Fruit fly (Drosophila melanogaster) ovary, adult (tissue): Measurements from ENCODE around the gene par-6.

Source experiments
- CG17801 ChIP-seq: fragments of 200-800 bp; optimal IDR thresholded peaks from 2 replicates; lab custom pipeline; 2019; ENCODE audit warnings: missing biosample characterization, mild to moderate bottlenecking, missing genetic modification characterization, moderate library complexity; ENCODE audit not compliant: partially characterized antibody

The par-6 gene

dm6 chrX:17732684-17733083 is 29.5 kb downstream of the par-6 start:
- no peak for TF ChIP-seq CG17801 (GFP tag; lab: Kevin White, UChicago)

- TF ChIP-seq CG17801 (GFP tag; lab: Kevin White, UChicago): no peak
Observed at dm6 chrX:17733698-17734248, 30.6 kb downstream of the par-6 start.

- no peak for TF ChIP-seq CG17801 (GFP tag; lab: Kevin White, UChicago)
Observed at dm6 chrX:17736101-17736728, 33.1 kb downstream of the par-6 start.

DNA sequence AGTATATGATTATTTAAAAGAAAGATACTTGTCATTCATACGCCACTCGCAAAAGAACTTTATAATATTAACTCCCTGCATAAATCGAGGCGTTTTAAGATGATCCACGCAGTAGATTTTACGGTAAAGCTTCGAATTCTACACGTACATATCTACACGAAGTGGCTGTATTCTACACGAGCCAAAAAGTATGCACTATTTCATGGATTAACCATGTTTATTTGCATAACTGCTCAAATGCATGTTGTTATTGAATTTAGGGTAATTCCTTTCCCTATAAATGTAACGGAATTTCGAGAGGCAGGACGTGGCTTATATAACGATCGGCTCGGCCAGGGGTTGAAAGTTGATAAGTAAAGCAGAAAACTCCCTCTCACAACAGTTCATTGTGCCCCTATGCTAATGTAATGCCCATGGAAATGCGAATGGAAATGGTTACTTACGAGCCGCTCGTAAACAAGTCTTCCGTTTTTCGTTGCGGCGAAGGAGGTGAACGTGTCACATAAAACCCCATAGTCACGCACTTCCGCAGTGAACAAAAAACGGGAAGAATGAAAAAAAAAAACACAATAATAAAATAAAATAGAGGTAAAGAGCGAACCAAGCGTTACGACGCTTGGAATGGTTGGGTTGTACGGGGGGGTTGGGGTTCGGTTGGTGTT is 34.0 kb downstream of the par-6 start:
- TF ChIP-seq CG17801 (GFP tag; lab: Kevin White, UChicago): no peak

DNA sequence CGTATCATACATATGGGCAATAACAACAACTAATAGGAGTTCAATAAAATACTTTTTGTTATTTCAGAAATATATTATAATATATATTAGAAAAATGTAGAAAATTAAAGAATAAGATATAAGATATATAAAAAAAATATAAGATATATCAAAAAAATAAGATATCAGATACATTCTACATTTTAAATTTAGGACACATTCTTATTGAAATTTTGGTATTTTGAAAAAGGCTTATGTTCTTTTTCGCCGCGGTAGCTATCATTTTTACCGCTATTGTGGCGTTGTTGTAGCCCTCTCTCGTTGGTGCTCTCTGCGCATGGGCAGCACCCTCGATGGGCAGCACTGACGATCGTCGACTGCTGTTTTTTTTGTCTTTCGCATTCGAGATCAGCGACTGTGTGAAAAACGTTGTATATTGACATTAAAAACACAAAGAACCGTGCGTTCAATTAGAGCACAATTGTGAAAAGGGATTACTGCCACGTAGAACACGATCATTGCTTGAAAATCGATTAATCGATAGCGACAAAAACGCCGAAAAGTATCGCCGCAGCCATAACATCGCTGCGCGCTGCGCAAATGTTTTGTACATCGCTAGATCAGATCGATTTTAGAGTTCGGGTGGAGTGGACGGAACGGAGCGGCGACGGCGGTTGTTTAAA is 34.8 kb downstream of the par-6 start:
- TF ChIP-seq CG17801 (GFP tag; lab: Kevin White, UChicago): peak; percentile 38

- TF ChIP-seq CG17801 (GFP tag; lab: Kevin White, UChicago): no peak
Observed at dm6 chrX:17738474-17738838, 35.3 kb downstream of the par-6 start.

DNA sequence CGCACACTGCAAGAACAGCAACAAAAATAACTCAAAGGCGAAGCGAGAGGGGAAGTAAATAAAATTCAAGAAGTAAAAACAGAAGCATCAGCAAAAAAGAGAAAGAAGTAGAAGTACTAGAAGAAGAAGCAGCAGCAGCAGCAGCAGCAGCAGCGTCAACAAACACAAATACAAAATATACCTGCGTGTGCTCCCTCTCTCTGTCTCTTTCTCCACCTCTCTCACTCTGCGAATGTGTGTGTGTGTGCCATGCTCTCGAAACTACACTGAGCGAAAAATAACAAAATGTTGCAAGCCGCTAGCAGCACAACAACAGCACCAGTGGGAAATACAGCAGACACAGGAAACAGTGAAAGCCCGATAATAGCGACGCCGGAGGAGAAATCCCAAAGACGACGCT is 35.8 kb downstream of the par-6 start:
- TF ChIP-seq CG17801 (GFP tag; lab: Kevin White, UChicago): peak; percentile 41

dm6 chrX:17739974-17740373 is 36.8 kb downstream of the par-6 start:
- TF ChIP-seq CG17801 (GFP tag; lab: Kevin White, UChicago): no peak

dm6 chrX:17741019-17741863 is 38.1 kb downstream of the par-6 start:
- no peak for TF ChIP-seq CG17801 (GFP tag; lab: Kevin White, UChicago)

DNA sequence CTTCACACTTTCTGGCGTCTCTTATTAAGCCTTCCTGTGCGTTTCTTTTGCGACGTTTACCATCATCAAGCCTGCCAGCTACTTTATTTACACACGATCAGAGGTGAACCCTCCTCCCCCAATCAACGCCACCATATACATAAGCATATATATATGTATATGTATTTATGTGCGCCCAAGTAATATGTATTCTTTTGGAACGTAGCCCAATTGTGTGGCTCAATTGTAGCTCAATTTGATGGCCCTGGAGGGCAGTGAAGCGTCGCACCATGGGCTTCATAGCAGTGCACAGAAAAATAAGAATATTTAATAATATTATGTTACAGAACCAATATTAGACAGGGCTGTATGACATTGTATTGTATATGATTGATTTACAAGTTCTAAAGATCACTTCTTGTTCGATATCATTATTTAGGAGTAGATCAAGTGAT is 38.7 kb downstream of the par-6 start:
- no peak for TF ChIP-seq CG17801 (GFP tag; lab: Kevin White, UChicago)

- peak; percentile 81 for TF ChIP-seq CG17801 (GFP tag; lab: Kevin White, UChicago)
Observed at dm6 chrX:17742592-17743364, 39.6 kb downstream of the par-6 start.

dm6 chrX:17743598-17743997 is 40.4 kb downstream of the par-6 start:
- TF ChIP-seq CG17801 (GFP tag; lab: Kevin White, UChicago): no peak

- no peak for TF ChIP-seq CG17801 (GFP tag; lab: Kevin White, UChicago)
Observed at dm6 chrX:17745705-17746416, 42.7 kb downstream of the par-6 start.
